Fruit fly (Drosophila melanogaster): ENCODE results near the gene pdgy.
A peak's percentile ranks its signal among the peaks of the same experiment; 100 is the strongest.

pdgy gene

DNA sequence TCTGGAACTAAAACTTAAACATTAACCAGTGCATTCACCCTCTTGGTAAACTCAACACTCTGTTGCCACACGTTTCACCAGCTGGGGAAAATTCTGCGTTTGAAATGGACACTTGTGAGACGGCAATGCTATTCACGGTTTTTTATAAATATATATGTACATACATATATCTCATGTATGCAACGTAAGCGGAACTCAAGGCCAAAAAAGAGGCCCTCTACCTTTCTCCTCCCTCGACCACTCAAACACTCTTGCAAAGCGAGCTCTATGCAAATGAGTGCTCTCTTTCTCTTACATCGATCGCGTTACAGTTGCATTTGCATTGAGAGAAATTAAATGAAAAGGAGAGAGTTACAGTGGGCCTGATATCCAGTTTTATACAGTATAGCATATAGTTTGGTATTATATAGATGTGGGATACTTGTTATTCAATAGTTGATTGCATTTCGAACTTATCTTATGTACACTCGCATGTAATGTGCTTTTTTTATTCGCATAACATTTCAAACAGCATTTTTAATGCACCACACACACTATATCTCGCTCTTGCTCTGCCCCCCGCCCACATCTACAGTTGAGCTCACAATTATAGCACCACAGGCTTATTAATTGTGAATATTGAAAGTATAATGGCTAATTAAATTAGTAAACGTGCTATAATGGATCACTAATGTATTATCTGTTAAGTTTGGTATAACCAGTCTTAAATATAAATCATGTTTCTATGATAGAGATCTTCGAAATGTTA is 1.1 kb downstream of the pdgy start (continued):
- no peak for TF ChIP-seq BEAF-32 (GFP tag; optimal IDR thresholded peaks at IDR 0.05)
- TF ChIP-seq dm (GFP tag; optimal IDR thresholded peaks at IDR 0.05), result no peak
- no peak for TF ChIP-seq CG17568 (GFP tag; optimal IDR thresholded peaks at IDR 0.05)
- TF ChIP-seq Lpt (GFP tag; optimal IDR thresholded peaks at IDR 0.05), result no peak
- TF ChIP-seq amos (GFP tag; IDR thresholded peaks at IDR 0.05; ENCODE audit: partially characterized antibody), result no peak
- TF ChIP-seq row (GFP tag; IDR thresholded peaks at IDR 0.05), result peak; percentile 65
- peak in 1 of 2 experiments; percentile 69 for TF ChIP-seq Pdp1 (GFP tag; optimal IDR thresholded peaks at IDR 0.05)
- TF ChIP-seq Hr78 (GFP tag; optimal IDR thresholded peaks at IDR 0.05), result no peak
- TF ChIP-seq scrt (GFP tag; optimal IDR thresholded peaks at IDR 0.05), result no peak
- peak; percentile 41 for TF ChIP-seq unpg (GFP tag; optimal IDR thresholded peaks at IDR 0.05)
- TF ChIP-seq CG12744 (GFP tag; optimal IDR thresholded peaks at IDR 0.05), result no peak
- TF ChIP-seq CG1603 (tag; optimal IDR thresholded peaks at IDR 0.05), result peak; percentile 87
- TF ChIP-seq ase (GFP tag; IDR thresholded peaks at IDR 0.05), result no peak
- no peak for TF ChIP-seq wor (GFP tag; IDR thresholded peaks at IDR 0.05)
- TF ChIP-seq bowl (GFP tag; IDR thresholded peaks at IDR 0.05), result no peak
- peak; percentile 34 for TF ChIP-seq ssp (GFP tag; IDR thresholded peaks at IDR 0.05)
- TF ChIP-seq btn (GFP tag; optimal IDR thresholded peaks at IDR 0.05), result peak; percentile 16
- TF ChIP-seq Rfx (GFP tag; IDR thresholded peaks at IDR 0.05), result no peak; the same call in 1 of the 2 replicates
- 0 out of 2 replicates have a peak, but pooled peaks have one; percentile 7 for TF ChIP-seq klu (GFP tag; IDR thresholded peaks at IDR 0.05)
- peak; percentile 27 for TF ChIP-seq jumu (GFP tag; optimal IDR thresholded peaks at IDR 0.05)
- TF ChIP-seq CG31365 (tag; optimal IDR thresholded peaks at IDR 0.05), result no peak
- no peak for TF ChIP-seq nerfin-2 (GFP tag; IDR thresholded peaks at IDR 0.05; ENCODE audit: partially characterized antibody)
- TF ChIP-seq emc (GFP tag; optimal IDR thresholded peaks at IDR 0.05), result no peak
- TF ChIP-seq Jarid2 (GFP tag; optimal IDR thresholded peaks at IDR 0.05), result no peak
- no peak for TF ChIP-seq CG3995 (GFP tag; optimal IDR thresholded peaks at IDR 0.05)
- peak; percentile 73 for TF ChIP-seq Xrp1 (GFP tag; IDR thresholded peaks at IDR 0.05)
- TF ChIP-seq ap (GFP tag; IDR thresholded peaks at IDR 0.05), result peak; percentile 24; the same call in 1 of the 2 replicates
- TF ChIP-seq CG8281 (tag; optimal IDR thresholded peaks at IDR 0.05), result no peak
- TF ChIP-seq Elba2 (GFP tag; optimal IDR thresholded peaks at IDR 0.05), result no peak
- TF ChIP-seq CG4707 (GFP tag; optimal IDR thresholded peaks at IDR 0.05), result peak; percentile 96
- no peak for TF ChIP-seq Sin3A (optimal IDR thresholded peaks at IDR 0.05)
- TF ChIP-seq ranshi (GFP tag; IDR thresholded peaks at IDR 0.05), result peak; percentile 37; the same call in 1 of the 2 replicates
- TF ChIP-seq sim (GFP tag; IDR thresholded peaks at IDR 0.05), result peak; percentile 15; the same call in 1 of the 2 replicates
- TF ChIP-seq Ptx1 (GFP tag; IDR thresholded peaks at IDR 0.05), result peak; percentile 53
- TF ChIP-seq CG11456 (GFP tag; IDR thresholded peaks at IDR 0.05), result no peak
- TF ChIP-seq gro (GFP tag; optimal IDR thresholded peaks at IDR 0.05), result no peak
- TF ChIP-seq grau (tag; optimal IDR thresholded peaks at IDR 0.05), result peak; percentile 39
- TF ChIP-seq esg (GFP tag; conservative IDR thresholded peaks at IDR 0.05), result no peak; the same call in 1 of the 2 replicates
- TF ChIP-seq pros (GFP tag; optimal IDR thresholded peaks at IDR 0.05), result no peak
- no peak for TF ChIP-seq Mrtf (GFP tag; IDR thresholded peaks at IDR 0.05)
- no peak for TF ChIP-seq crc (GFP tag; optimal IDR thresholded peaks at IDR 0.05)
- TF ChIP-seq Mes4 (GFP tag; optimal IDR thresholded peaks at IDR 0.05), result no peak
- peak; percentile 24; the same call in 1 of the 2 replicates for TF ChIP-seq E2f2 (GFP tag; IDR thresholded peaks at IDR 0.05)
- no peak for TF ChIP-seq luna (GFP tag; optimal IDR thresholded peaks at IDR 0.05)
- peak; percentile 34 for TF ChIP-seq H2.0 (GFP tag; IDR thresholded peaks at IDR 0.05)
- TF ChIP-seq dati (GFP tag; IDR thresholded peaks at IDR 0.05), result no peak
- TF ChIP-seq shn (GFP tag; optimal IDR thresholded peaks at IDR 0.05), result peak; percentile 18
- no peak for TF ChIP-seq CG6791 (GFP tag; IDR thresholded peaks at IDR 0.05; ENCODE audit: partially characterized antibody)
- no peak for TF ChIP-seq CG6175 (GFP tag; IDR thresholded peaks at IDR 0.05)
- TF ChIP-seq CG12659 (GFP tag; optimal IDR thresholded peaks at IDR 0.05), result peak; percentile 39

Measured in whole organism, embryonic.